Worm (Caenorhabditis elegans) whole organism, mixed stage, embryonic: Measurements from ENCODE around the gene M02H5.8.

Experiments used
- M03D4.4 ChIP-seq: sonication (generic microtip); optimal IDR thresholded peaks from 2 replicates; lab custom pipeline; 2017; ENCODE audit warnings: mild to moderate bottlenecking, missing genetic modification characterization, missing compliant biosample characterization
- blmp-1 ChIP-seq: fragments of 150-350 bp; optimal IDR thresholded peaks from 2 replicates; lab custom pipeline; 2014; ENCODE audit warnings: missing biosample characterization, missing genetic modification characterization
- ceh-39 ChIP-seq: fragments of 150-350 bp; optimal IDR thresholded peaks from 2 replicates; lab custom pipeline; 2014; ENCODE audit warnings: missing biosample characterization, missing genetic modification characterization
- ceh-43 ChIP-seq: fragments of 200-800 bp; sonication (Bioruptor generic); optimal IDR thresholded peaks from 2 replicates; lab custom pipeline; 2018; ENCODE audit warnings: mild to moderate bottlenecking, missing genetic modification characterization, moderate library complexity, missing compliant biosample characterization
- ceh-83 ChIP-seq: fragments of 200-800 bp; sonication (Bioruptor generic); optimal IDR thresholded peaks from 2 replicates; lab custom pipeline; 2018; ENCODE audit warnings: mild to moderate bottlenecking, missing genetic modification characterization, missing compliant biosample characterization
- cnd-1 ChIP-seq: fragments of 200-800 bp; sonication (Bioruptor generic); optimal IDR thresholded peaks from 2 replicates; lab custom pipeline; 2018; ENCODE audit warnings: mild to moderate bottlenecking, missing genetic modification characterization, missing compliant biosample characterization
- elt-3 ChIP-seq: fragments of 150-350 bp; optimal IDR thresholded peaks from 2 replicates; lab custom pipeline; 2014; ENCODE audit warnings: missing biosample characterization, missing genetic modification characterization
- flh-1 ChIP-seq: fragments of 200-800 bp; sonication (Bioruptor generic); optimal IDR thresholded peaks from 2 replicates; lab custom pipeline; 2018; ENCODE audit warnings: mild to moderate bottlenecking, missing genetic modification characterization, moderate library complexity, missing compliant biosample characterization
- ham-2 ChIP-seq: fragments of 200-800 bp; sonication (Bioruptor generic); optimal IDR thresholded peaks from 2 replicates; lab custom pipeline; 2018; ENCODE audit warnings: mild to moderate bottlenecking, missing genetic modification characterization, missing compliant biosample characterization
- hlh-1 ChIP-seq: fragments of 150-350 bp; optimal IDR thresholded peaks from 2 replicates; lab custom pipeline; 2014; ENCODE audit warnings: missing biosample characterization, missing genetic modification reagents, missing genetic modification characterization
- lin-13 ChIP-seq: fragments of 150-350 bp; optimal IDR thresholded peaks from 2 replicates; lab custom pipeline; 2014; ENCODE audit warnings: missing biosample characterization, missing genetic modification characterization
- lin-32 ChIP-seq: fragments of 200-800 bp; sonication (Bioruptor generic); optimal IDR thresholded peaks from 2 replicates; lab custom pipeline; 2018; ENCODE audit warnings: mild to moderate bottlenecking, missing genetic modification characterization, missing compliant biosample characterization
- lsy-2 ChIP-seq: fragments of 150-350 bp; optimal IDR thresholded peaks from 2 replicates; lab custom pipeline; 2014; ENCODE audit warnings: missing biosample characterization, missing genetic modification characterization
- mab-5 ChIP-seq: fragments of 150-350 bp; optimal IDR thresholded peaks from 2 replicates; lab custom pipeline; 2014; ENCODE audit warnings: missing biosample characterization, missing genetic modification characterization
- mep-1 ChIP-seq: fragments of 150-350 bp; optimal IDR thresholded peaks from 2 replicates; lab custom pipeline; 2017; ENCODE audit warnings: missing biosample characterization, missing genetic modification reagents, missing genetic modification characterization, inconsistent platforms
- mls-2 ChIP-seq: sonication (generic microtip); optimal IDR thresholded peaks from 2 replicates; lab custom pipeline; 2016; ENCODE audit warnings: mild to moderate bottlenecking, missing genetic modification characterization, moderate library complexity, missing compliant biosample characterization
- nhr-12 ChIP-seq: fragments of 150-350 bp; optimal IDR thresholded peaks from 2 replicates; lab custom pipeline; 2014; ENCODE audit warnings: missing biosample characterization, missing genetic modification characterization
- nhr-2 ChIP-seq: fragments of 150-350 bp; optimal IDR thresholded peaks from 2 replicates; lab custom pipeline; 2014; ENCODE audit warnings: missing biosample characterization, missing genetic modification characterization
- nhr-237 ChIP-seq: fragments of 150-350 bp; optimal IDR thresholded peaks from 2 replicates; lab custom pipeline; 2014; ENCODE audit warnings: missing biosample characterization, missing genetic modification characterization
- nhr-28 ChIP-seq: fragments of 150-350 bp; optimal IDR thresholded peaks from 2 replicates; lab custom pipeline; 2014; ENCODE audit warnings: missing biosample characterization, missing genetic modification characterization
- nhr-76 ChIP-seq: sonication (generic microtip); optimal IDR thresholded peaks from 2 replicates; lab custom pipeline; 2017; ENCODE audit warnings: missing biosample characterization, missing genetic modification characterization
- pha-4 ChIP-seq: fragments of 150-350 bp; optimal IDR thresholded peaks from 2 replicates; lab custom pipeline; 2018; ENCODE audit warnings: missing biosample characterization, missing genetic modification reagents, missing genetic modification characterization
- sem-2 ChIP-seq: fragments of 200-800 bp; sonication (Bioruptor generic); optimal IDR thresholded peaks from 2 replicates; lab custom pipeline; 2018; ENCODE audit warnings: mild to moderate bottlenecking, missing genetic modification characterization, missing compliant biosample characterization
- snpc-4 ChIP-seq: fragments of 150-350 bp; optimal IDR thresholded peaks from 2 replicates; lab custom pipeline; 2014; ENCODE audit warnings: missing biosample characterization, missing genetic modification characterization
- sptf-1 ChIP-seq: sonication (generic microtip); optimal IDR thresholded peaks from 2 replicates; lab custom pipeline; 2017; ENCODE audit warnings: mild to moderate bottlenecking, missing genetic modification characterization, moderate library complexity, missing compliant biosample characterization
- tbx-8 ChIP-seq: fragments of 200-800 bp; sonication (Bioruptor generic); optimal IDR thresholded peaks from 2 replicates; lab custom pipeline; 2018; ENCODE audit warnings: mild to moderate bottlenecking, missing genetic modification characterization, moderate library complexity, missing compliant biosample characterization
- unc-120 ChIP-seq: sonication (generic microtip); optimal IDR thresholded peaks from 2 replicates; lab custom pipeline; 2017; ENCODE audit warnings: missing genetic modification characterization, missing compliant biosample characterization; ENCODE audit not compliant: poor library complexity, severe bottlenecking
- unc-62 ChIP-seq: fragments of 150-350 bp; optimal IDR thresholded peaks from 2 replicates; lab custom pipeline; 2014; ENCODE audit warnings: missing biosample characterization, missing genetic modification reagents, missing genetic modification characterization
- zip-8 ChIP-seq: fragments of 150-350 bp; optimal IDR thresholded peaks from 2 replicates; lab custom pipeline; 2014; ENCODE audit warnings: missing biosample characterization, missing genetic modification characterization
- ztf-11 ChIP-seq: fragments of 150-350 bp; optimal IDR thresholded peaks from 2 replicates; lab custom pipeline; 2014; ENCODE audit warnings: missing biosample characterization, missing genetic modification characterization

Gene M02H5.8

DNA sequence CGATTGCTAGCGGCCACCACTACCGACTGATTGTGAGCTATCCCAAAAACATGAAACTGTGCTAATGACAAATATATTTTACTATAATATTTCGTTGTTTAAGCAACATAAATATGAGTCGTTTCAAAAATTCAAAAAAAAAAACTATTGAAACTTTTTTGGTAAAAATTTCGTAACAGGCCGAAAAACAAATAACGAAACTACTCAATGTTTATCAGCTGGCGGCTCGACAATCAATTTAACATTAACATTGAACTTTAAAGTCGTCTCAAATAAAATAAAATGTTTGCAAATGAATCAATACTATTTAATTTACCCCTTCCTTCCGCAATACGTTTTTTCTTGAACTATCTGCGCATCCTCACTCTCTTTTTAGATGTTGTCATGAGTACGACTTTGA, 8.1 kb downstream of the M02H5.8 start:
- no peak for TF ChIP-seq nhr-237
- TF ChIP-seq ham-2 (GFP tag; lab: Kevin White, UChicago) = no peak
- TF ChIP-seq ztf-11 (tag; lab: Kevin White, UChicago) = no peak
- TF ChIP-seq nhr-12 = no peak

DNA sequence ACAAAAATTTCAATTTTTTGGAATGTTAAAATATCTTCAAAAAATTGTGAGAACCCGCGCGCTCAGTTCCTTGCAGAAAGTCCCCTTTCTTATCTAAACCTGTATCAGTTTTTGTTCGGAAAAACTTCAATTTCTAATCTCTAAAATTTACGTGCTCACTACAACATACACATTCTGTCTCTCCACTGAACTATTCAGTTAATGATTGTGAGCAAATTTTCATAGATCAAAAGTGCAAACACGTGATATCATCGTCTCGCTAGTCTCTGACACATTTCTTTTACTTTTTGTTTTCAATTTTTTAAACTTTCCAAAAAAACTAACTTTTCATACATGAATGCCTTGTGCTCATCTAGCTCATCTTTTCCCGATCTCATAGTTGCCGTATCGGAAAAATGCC, 9.7 kb downstream of the M02H5.8 start, which contains the start of gene nhr-203:
Gene nhr-203 (plus strand): TSS at position 332 of the 400 bp plus-strand sequence.
- no peak for TF ChIP-seq lsy-2 (tag; lab: Kevin White, UChicago)
- no peak for TF ChIP-seq mab-5 (tag; lab: Kevin White, UChicago)
- no peak for TF ChIP-seq unc-120 (tag; lab: Kevin White, UChicago)
- no peak for TF ChIP-seq lin-32
- no peak for TF ChIP-seq sem-2 (GFP tag; lab: Kevin White, UChicago)
- no peak for TF ChIP-seq snpc-4
- no peak for TF ChIP-seq cnd-1 (tag; lab: Kevin White, UChicago)
- no peak for TF ChIP-seq ceh-83 (GFP tag; lab: Kevin White, UChicago)
- TF ChIP-seq mep-1 (tag; lab: Kevin White, UChicago) = no peak
- TF ChIP-seq sptf-1 (tag; lab: Kevin White, UChicago) = no peak
- no peak for TF ChIP-seq nhr-28 (tag; lab: Kevin White, UChicago)
- TF ChIP-seq mls-2 (tag; lab: Kevin White, UChicago) = no peak
- TF ChIP-seq nhr-2 (tag; lab: Kevin White, UChicago) = no peak
- no peak for TF ChIP-seq blmp-1 (tag; lab: Kevin White, UChicago)

DNA sequence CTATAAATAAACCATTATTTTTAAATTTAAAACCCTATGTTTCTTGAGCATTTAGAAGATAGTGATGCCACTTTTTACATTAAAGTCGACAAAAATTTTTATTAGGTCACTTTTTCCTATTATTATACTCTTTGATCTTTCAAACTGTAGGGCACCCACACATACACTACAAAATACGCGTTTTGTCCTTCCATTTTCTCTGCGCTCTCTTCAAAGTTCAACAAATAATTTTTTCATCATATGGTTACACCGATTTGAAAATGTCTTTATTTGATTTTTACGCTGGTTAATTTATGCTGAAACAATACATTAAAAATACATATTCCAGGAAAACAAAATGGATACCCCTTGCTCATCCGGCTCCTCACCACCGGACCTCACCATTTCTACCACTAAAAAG, 12.5 kb downstream of the M02H5.8 start, which contains the start of gene nhr-202:
Gene nhr-202 (plus strand): TSS at position 326 of the 400 bp plus-strand sequence.
- TF ChIP-seq blmp-1 (tag; lab: Kevin White, UChicago) (no peak), nhr-2 (tag; lab: Kevin White, UChicago) (no peak), hlh-1 (no peak), sptf-1 (tag; lab: Kevin White, UChicago) (no peak), ceh-43 (GFP tag; lab: Kevin White, UChicago) (no peak), lin-32 (no peak), ztf-11 (tag; lab: Kevin White, UChicago) (no peak), nhr-12 (no peak), mep-1 (tag; lab: Kevin White, UChicago) (no peak), ceh-39 (no peak), ceh-83 (GFP tag; lab: Kevin White, UChicago) (no peak), snpc-4 (no peak)

DNA sequence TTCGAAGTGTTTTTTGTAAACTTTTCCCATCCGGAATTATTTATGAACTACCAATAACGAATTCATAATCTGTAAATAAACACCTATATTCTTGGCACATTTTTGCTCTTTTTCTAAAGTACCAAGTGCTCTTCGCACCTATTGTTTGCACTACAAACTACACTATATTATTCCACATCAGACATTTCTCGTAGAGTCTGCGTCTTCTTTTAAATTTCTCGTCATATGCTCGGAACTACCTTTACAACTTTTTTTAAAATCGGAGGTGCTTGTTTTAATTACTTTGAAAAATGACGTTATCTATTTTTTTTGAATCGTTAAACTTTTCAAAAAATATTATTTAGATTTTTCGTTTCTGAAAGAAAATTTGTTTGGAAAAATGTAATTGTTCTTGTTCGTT, 15.0 kb downstream of the M02H5.8 start, which contains the start of gene nhr-201:
Gene nhr-201 (plus strand): TSS at position 29 of the 400 bp plus-strand sequence.
- no peak for TF ChIP-seq lin-13 (tag; lab: Kevin White, UChicago)
- TF ChIP-seq ceh-43 (GFP tag; lab: Kevin White, UChicago) = no peak
- TF ChIP-seq ceh-39 = no peak
- no peak for TF ChIP-seq hlh-1
- no peak for TF ChIP-seq ceh-83 (GFP tag; lab: Kevin White, UChicago)
- TF ChIP-seq sptf-1 (tag; lab: Kevin White, UChicago) = no peak
- TF ChIP-seq ztf-11 (tag; lab: Kevin White, UChicago) = no peak
- no peak for TF ChIP-seq tbx-8
- no peak for TF ChIP-seq nhr-12
- TF ChIP-seq mab-5 (tag; lab: Kevin White, UChicago) = no peak

DNA sequence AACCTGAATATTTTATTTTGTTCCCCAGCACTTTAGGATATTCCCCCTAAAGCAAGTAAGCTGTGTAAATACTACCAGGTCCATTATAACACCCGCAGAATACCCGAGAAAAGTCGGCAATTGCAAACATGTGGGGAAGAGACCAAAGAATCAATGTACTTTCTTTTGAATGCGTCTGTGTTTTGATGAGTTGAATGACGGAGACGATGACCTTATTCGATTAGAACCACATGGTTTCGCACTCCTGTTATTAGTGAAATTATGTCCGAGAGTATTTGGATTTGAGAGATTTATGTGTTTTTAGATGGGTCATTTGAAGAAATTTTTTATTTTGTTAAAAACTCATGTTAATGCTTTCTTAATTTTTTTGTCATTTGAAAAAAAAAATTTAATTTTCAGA, 15.6 kb downstream of the M02H5.8 start:
- no peak for TF ChIP-seq sptf-1 (tag; lab: Kevin White, UChicago)
- no peak for TF ChIP-seq ceh-43 (GFP tag; lab: Kevin White, UChicago)
- TF ChIP-seq nhr-12 = no peak
- TF ChIP-seq zip-8 (tag; lab: Kevin White, UChicago) = no peak
- no peak for TF ChIP-seq unc-62
- no peak for TF ChIP-seq ceh-39
- no peak for TF ChIP-seq sem-2 (GFP tag; lab: Kevin White, UChicago)

DNA sequence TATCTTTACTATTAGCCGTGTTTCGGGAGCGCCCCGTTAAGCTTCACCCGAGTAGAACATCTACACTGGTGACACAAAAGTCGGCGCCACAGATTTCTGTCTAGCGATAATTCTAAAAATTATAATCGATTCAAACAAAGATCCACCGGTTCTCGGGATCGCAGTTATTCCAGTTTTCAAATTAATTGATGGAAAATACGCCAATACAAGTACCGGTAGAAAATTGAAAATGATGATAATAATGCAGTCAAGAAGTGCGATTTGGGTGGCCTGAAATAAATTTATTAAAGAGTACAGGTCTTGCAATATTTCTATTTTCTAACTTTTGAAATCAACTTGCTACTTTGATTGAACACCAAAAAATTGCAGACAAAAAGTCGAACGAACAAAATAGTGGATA, 17.7 kb downstream of the M02H5.8 start:
- TF ChIP-seq cnd-1 (tag; lab: Kevin White, UChicago) (no peak), pha-4 (no peak), snpc-4 (no peak), mls-2 (tag; lab: Kevin White, UChicago) (no peak), nhr-76 (tag; lab: Kevin White, UChicago) (no peak), ceh-83 (GFP tag; lab: Kevin White, UChicago) (no peak), elt-3 (tag; lab: Kevin White, UChicago) (no peak), M03D4.4 (no peak), lin-13 (tag; lab: Kevin White, UChicago) (no peak), nhr-2 (tag; lab: Kevin White, UChicago) (no peak), flh-1 (no peak), ceh-43 (GFP tag; lab: Kevin White, UChicago) (no peak), lsy-2 (tag; lab: Kevin White, UChicago) (no peak), tbx-8 (no peak)
